Fruit fly (Drosophila melanogaster) whole organism, wandering third instar larva: ENCODE measurements around the gene CG5003.

Source experiments
- CG32264 ChIP-seq: fragments of 200-800 bp; sonication (Bioruptor generic); optimal IDR thresholded peaks from 2 replicates; lab custom pipeline; 2016; ENCODE audit warnings: missing biosample characterization, missing genetic modification characterization
- brk ChIP-seq: fragments of 200-800 bp; sonication (Bioruptor generic); optimal IDR thresholded peaks from 2 replicates; lab custom pipeline; 2016; ENCODE audit warnings: missing biosample characterization, mild to moderate bottlenecking, missing genetic modification characterization
- dmrt93B ChIP-seq: fragments of 200-800 bp; sonication (Bioruptor generic); optimal IDR thresholded peaks from 2 replicates; lab custom pipeline; 2018; ENCODE audit warnings: missing biosample characterization, mild to moderate bottlenecking, missing genetic modification characterization
- pan ChIP-seq: fragments of >200 bp; optimal IDR thresholded peaks from 2 replicates; lab custom pipeline; 2017
- psq ChIP-seq: fragments of 200-800 bp; sonication (Bioruptor generic); optimal IDR thresholded peaks from 3 replicates; lab custom pipeline; 2017; ENCODE audit warnings: missing biosample characterization, mild to moderate bottlenecking, missing genetic modification characterization, moderate library complexity
- usp ChIP-seq: fragments of >200 bp; optimal IDR thresholded peaks from 2 replicates; lab custom pipeline; 2017; ENCODE audit warnings: missing biosample characterization, missing genetic modification characterization

dm6 chr3R:27953890-27954289 is 37.6 kb upstream of the CG5003 start, which contains the start of gene CG4951:
- TF ChIP-seq psq (GFP tag; lab: Kevin White, UChicago) (no peak), usp (no peak), dmrt93B (GFP tag; lab: Kevin White, UChicago) (no peak), brk (GFP tag; lab: Kevin White, UChicago) (no peak), CG32264 (GFP tag; lab: Kevin White, UChicago) (no peak), pan (lab: Kevin White, UChicago) (no peak)
